Fruit fly (Drosophila melanogaster): ENCODE data around the gene Cpr64Ab.
A peak's percentile ranks its signal among the peaks of the same experiment; 100 is the strongest.

Gene Cpr64Ab

dm6 chr3L:4184563-4184962, 26.8 kb downstream of the Cpr64Ab start, which contains the start of gene Teh3:
TSS of gene Teh3 (minus strand) at chr3L:4184663.
- TF ChIP-seq kay (GFP tag; ENCODE audit: borderline replicate concordance), result no peak
- no peak for TF ChIP-seq CG1620 (GFP tag; optimal IDR thresholded peaks at IDR 0.05)
- no peak for TF ChIP-seq tj (GFP tag; optimal IDR thresholded peaks at IDR 0.05)
- no peak for TF ChIP-seq pad (GFP tag; optimal IDR thresholded peaks at IDR 0.05)
- no peak for TF ChIP-seq Mnt (GFP tag; optimal IDR thresholded peaks at IDR 0.05)

dm6 chr3L:4177981-4178562, 33.3 kb downstream of the Cpr64Ab start, which contains the start of gene Teh4:
TSS of gene Teh4 (minus strand) at chr3L:4178270.
- TF ChIP-seq CG7101 (tag; optimal IDR thresholded peaks at IDR 0.05), result no peak
- TF ChIP-seq tj (GFP tag; optimal IDR thresholded peaks at IDR 0.05), result no peak
- TF ChIP-seq CG5204 (GFP tag; optimal IDR thresholded peaks at IDR 0.05), result peak; percentile 27
- TF ChIP-seq CG33017 (tag; optimal IDR thresholded peaks at IDR 0.05), result no peak
- peak; percentile 8 for TF ChIP-seq toe (GFP tag; optimal IDR thresholded peaks at IDR 0.05)
- no peak for TF ChIP-seq Mnt (GFP tag; optimal IDR thresholded peaks at IDR 0.05)
- TF ChIP-seq kay (GFP tag; ENCODE audit: borderline replicate concordance), result no peak
- peak; percentile 0 for TF ChIP-seq CG7045 (GFP tag; optimal IDR thresholded peaks at IDR 0.05)
- TF ChIP-seq CG11617 (GFP tag; optimal IDR thresholded peaks at IDR 0.05), result no peak

DNA sequence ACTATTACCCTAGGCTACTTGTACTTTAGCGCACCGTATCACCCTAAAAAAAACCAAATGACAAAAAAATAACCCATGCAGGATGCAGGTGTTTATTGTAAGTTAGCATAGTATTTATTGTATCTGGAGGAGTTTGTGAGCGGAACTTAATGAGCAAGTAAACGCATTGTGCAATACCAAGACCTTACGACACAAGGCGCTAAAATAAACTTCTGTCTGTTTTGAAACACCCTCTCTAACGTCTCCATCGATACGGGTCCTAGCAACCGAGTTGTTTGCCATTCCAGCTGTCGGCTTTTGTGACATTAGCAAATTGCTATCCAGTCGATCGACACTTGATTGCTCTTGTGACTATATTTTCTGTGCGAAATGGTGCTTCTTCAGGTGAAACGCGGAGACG, 37.8 kb downstream of the Cpr64Ab start, which contains the start of gene CG18675:
TSS of gene CG18675 (plus strand) at position 301 of the 400 bp plus-strand sequence.
- no peak for TF ChIP-seq CG33017 (tag; optimal IDR thresholded peaks at IDR 0.05)
- TF ChIP-seq cic (GFP tag; optimal IDR thresholded peaks at IDR 0.05), result no peak
- no peak for TF ChIP-seq kay (GFP tag; ENCODE audit: borderline replicate concordance)
- TF ChIP-seq bab1 (GFP tag; optimal IDR thresholded peaks at IDR 0.05), result no peak
- TF ChIP-seq CG14711 (tag; optimal IDR thresholded peaks at IDR 0.05), result no peak

dm6 chr3L:4169957-4170651, 41.2 kb downstream of the Cpr64Ab start, which contains the start of gene Ero1L:
TSS of gene Ero1L (plus strand) at chr3L:4170404.
- TF ChIP-seq CG14711 (tag; optimal IDR thresholded peaks at IDR 0.05), result peak; percentile 99
- TF ChIP-seq CG1620 (GFP tag; optimal IDR thresholded peaks at IDR 0.05), result no peak
- peak; percentile 19 for TF ChIP-seq CG33017 (tag; optimal IDR thresholded peaks at IDR 0.05)
- no peak for TF ChIP-seq tj (GFP tag; optimal IDR thresholded peaks at IDR 0.05)
- TF ChIP-seq CG5204 (GFP tag; optimal IDR thresholded peaks at IDR 0.05), result peak; percentile 17
- TF ChIP-seq Clk (GFP tag; optimal IDR thresholded peaks at IDR 0.05), result no peak
- TF ChIP-seq CG7045 (GFP tag; optimal IDR thresholded peaks at IDR 0.05), result peak; percentile 41
- no peak for TF ChIP-seq Crg-1 (GFP tag; optimal IDR thresholded peaks at IDR 0.05)
- TF ChIP-seq ovo (GFP tag; optimal IDR thresholded peaks at IDR 0.05), result no peak
- no peak for TF ChIP-seq CG12768 (GFP tag; optimal IDR thresholded peaks at IDR 0.05)
- no peak for TF ChIP-seq CG11617 (GFP tag; optimal IDR thresholded peaks at IDR 0.05)
- TF ChIP-seq Mnt (GFP tag; optimal IDR thresholded peaks at IDR 0.05), result peak; percentile 60
- peak; percentile 48 for TF ChIP-seq toe (GFP tag; optimal IDR thresholded peaks at IDR 0.05)
- TF ChIP-seq pad (GFP tag; optimal IDR thresholded peaks at IDR 0.05), result peak; percentile 8
- peak; percentile 11 for TF ChIP-seq CG7101 (tag; optimal IDR thresholded peaks at IDR 0.05)
- TF ChIP-seq kay (GFP tag; ENCODE audit: borderline replicate concordance), result peak; percentile 93
- peak; percentile 38 for TF ChIP-seq cic (GFP tag; optimal IDR thresholded peaks at IDR 0.05)
- TF ChIP-seq Hr96 (GFP tag; optimal IDR thresholded peaks at IDR 0.05), result peak; percentile 16
- peak; percentile 52 for TF ChIP-seq bab1 (GFP tag; optimal IDR thresholded peaks at IDR 0.05)
- no peak for TF ChIP-seq cnc (optimal IDR thresholded peaks at IDR 0.05)

DNA sequence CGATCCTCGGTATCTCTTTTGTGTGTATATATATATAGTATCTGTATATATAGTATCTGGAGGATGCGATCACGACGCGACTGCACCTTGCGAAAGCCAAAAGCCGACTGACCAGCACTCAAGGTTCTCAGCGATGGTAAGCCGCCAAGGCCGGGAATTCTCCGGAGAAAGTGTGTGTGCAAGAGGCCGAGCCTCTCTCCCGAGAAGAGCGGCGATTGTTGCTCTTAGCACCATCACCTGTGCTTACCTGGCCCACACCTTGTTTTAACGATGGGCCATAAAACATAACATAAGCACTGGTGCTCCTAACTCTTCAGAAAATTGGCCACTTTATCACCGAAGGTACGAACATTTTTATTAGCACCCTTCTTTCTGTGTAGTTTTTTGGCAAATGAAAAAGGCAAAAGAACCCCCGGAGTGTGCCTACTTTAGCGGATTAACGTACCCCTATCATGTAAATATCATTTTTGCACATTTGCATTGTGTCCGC, 43.9 kb downstream of the Cpr64Ab start, which contains the start of gene mas:
TSS of gene mas (minus strand) at position 112 of the 490 bp plus-strand sequence.
- TF ChIP-seq CG7045 (GFP tag; optimal IDR thresholded peaks at IDR 0.05) (no peak), kay (GFP tag; ENCODE audit: borderline replicate concordance) (no peak)

dm6 chr3L:4160926-4161325, 50.4 kb downstream of the Cpr64Ab start, which contains the start of gene nab:
TSS of gene nab (minus strand) at chr3L:4160932.
- TF ChIP-seq bab1 (GFP tag; optimal IDR thresholded peaks at IDR 0.05), result no peak

Measured in whole organism, adult.